Worm (Caenorhabditis elegans) whole organism, L4 larva: ENCODE results near the gene M163.1.

Experiments
- F44E2.7 ChIP-seq: fragments of 200-800 bp; sonication (Bioruptor generic); IDR thresholded peaks from 2 replicates; pipeline ENCODE4 v2.1.2; 2022; ENCODE audit warnings: missing genetic modification characterization, missing compliant biosample characterization
- unc-130 ChIP-seq: sonication (generic microtip); optimal IDR thresholded peaks from 2 replicates; lab custom pipeline; 2016; ENCODE audit warnings: missing genetic modification reagents, missing genetic modification characterization, missing compliant biosample characterization

- no peak for TF ChIP-seq F44E2.7 (GFP tag; lab: Robert Waterston, UW)
- no peak for TF ChIP-seq unc-130
Measured at ce11 chrX:14525325-14526305, 22.0 kb upstream of the M163.1 start.
